Fruit fly (Drosophila melanogaster) whole organism, embryonic: ENCODE measurements around the gene CG1233.
A peak's percentile ranks its signal among the peaks of the same experiment; 100 is the strongest.

Source experiments
- Atf6 ChIP-seq: fragments of 200-800 bp; sonication (Bioruptor generic); IDR thresholded peaks from 2 replicates; pipeline ENCODE4 v1.3.6; 2022; ENCODE audit warnings: missing biosample characterization, missing genetic modification characterization
- Bdp1 ChIP-seq: fragments of 200-800 bp; sonication (Bioruptor generic); optimal IDR thresholded peaks from 3 replicates; lab custom pipeline; 2016; ENCODE audit warnings: missing biosample characterization, missing genetic modification characterization
- Bgb ChIP-seq: fragments of 200-800 bp; sonication (Bioruptor generic); IDR thresholded peaks from 2 replicates; pipeline ENCODE4 v1.3.6; 2022; ENCODE audit warnings: missing biosample characterization, missing genetic modification characterization; ENCODE audit not compliant: partially characterized antibody
- CG10267 ChIP-seq: fragments of 200-800 bp; sonication (Bioruptor generic); optimal IDR thresholded peaks from 2 replicates; lab custom pipeline; 2018; ENCODE audit warnings: missing biosample characterization, mild to moderate bottlenecking, missing genetic modification characterization, moderate library complexity
- CG10431 ChIP-seq: fragments of 200-800 bp; sonication (Bioruptor generic); optimal IDR thresholded peaks from 3 replicates; lab custom pipeline; 2018; ENCODE audit warnings: missing biosample characterization, mild to moderate bottlenecking, missing genetic modification characterization
- CG10565 ChIP-seq: fragments of 200-800 bp; sonication (Bioruptor generic); optimal IDR thresholded peaks from 3 replicates; lab custom pipeline; 2016; ENCODE audit warnings: missing biosample characterization, mild to moderate bottlenecking, missing genetic modification characterization
- CG12104 ChIP-seq: fragments of 200-800 bp; sonication (Bioruptor generic); optimal IDR thresholded peaks from 3 replicates; lab custom pipeline; 2016; ENCODE audit warnings: missing biosample characterization, missing genetic modification characterization
- CG12659 ChIP-seq: fragments of 200-800 bp; sonication (Bioruptor generic); optimal IDR thresholded peaks from 3 replicates; lab custom pipeline; 2017; ENCODE audit warnings: mild to moderate bottlenecking, missing biosample characterization, missing genetic modification reagents, missing genetic modification characterization
- CG13123 ChIP-seq: fragments of 200-800 bp; sonication (Bioruptor generic); optimal IDR thresholded peaks from 2 replicates; lab custom pipeline; 2016; ENCODE audit warnings: missing biosample characterization, missing genetic modification characterization
- CG14441 ChIP-seq: fragments of 200-800 bp; sonication (Bioruptor generic); IDR thresholded peaks from 2 replicates; pipeline ENCODE4 v1.3.6; 2022; ENCODE audit warnings: missing biosample characterization, missing genetic modification characterization
- CG14860 ChIP-seq: fragments of 200-800 bp; sonication (Bioruptor generic); IDR thresholded peaks from 3 replicates; pipeline ENCODE4 v1.3.6; 2022; ENCODE audit warnings: missing biosample characterization, missing genetic modification characterization; ENCODE audit not compliant: partially characterized antibody
- CG17802 ChIP-seq: fragments of 200-800 bp; sonication (Bioruptor generic); optimal IDR thresholded peaks from 2 replicates; lab custom pipeline; 2018; ENCODE audit warnings: missing biosample characterization, mild to moderate bottlenecking, missing genetic modification characterization, moderate library complexity
- CG1792 ChIP-seq: fragments of 200-800 bp; sonication (Bioruptor generic); optimal IDR thresholded peaks from 2 replicates; lab custom pipeline; 2016; ENCODE audit warnings: missing biosample characterization, missing genetic modification characterization
- CG2120 ChIP-seq: fragments of 200-800 bp; sonication (Bioruptor generic); optimal IDR thresholded peaks from 3 replicates; lab custom pipeline; 2016; ENCODE audit warnings: missing biosample characterization, missing genetic modification characterization
- CG5245 ChIP-seq: fragments of 200-800 bp; sonication (Bioruptor generic); optimal IDR thresholded peaks from 3 replicates; lab custom pipeline; 2016; ENCODE audit warnings: missing biosample characterization, missing genetic modification characterization
- CG6791 ChIP-seq: fragments of 200-800 bp; sonication (Bioruptor generic); IDR thresholded peaks from 3 replicates; pipeline ENCODE4 v1.3.6; 2022; ENCODE audit warnings: missing biosample characterization, missing genetic modification characterization; ENCODE audit not compliant: partially characterized antibody
- CG7745 ChIP-seq: fragments of 200-800 bp; sonication (Bioruptor generic); optimal IDR thresholded peaks from 2 replicates; lab custom pipeline; 2018; ENCODE audit warnings: missing biosample characterization, mild to moderate bottlenecking, missing genetic modification characterization, moderate library complexity
- CG7987 ChIP-seq: fragments of 200-800 bp; sonication (Bioruptor generic); optimal IDR thresholded peaks from 2 replicates; lab custom pipeline; 2018; ENCODE audit warnings: missing biosample characterization, mild to moderate bottlenecking, missing genetic modification characterization, moderate library complexity
- CG8765 ChIP-seq: fragments of 200-800 bp; sonication (Bioruptor generic); IDR thresholded peaks from 2 replicates; pipeline ENCODE4 v1.3.6; 2022; ENCODE audit warnings: missing biosample characterization, missing genetic modification characterization
- CG9215 ChIP-seq: fragments of 200-800 bp; sonication (Bioruptor generic); IDR thresholded peaks from 2 replicates; pipeline ENCODE4 v1.3.6; 2022; ENCODE audit warnings: missing biosample characterization, missing genetic modification characterization
- CrebB ChIP-seq: fragments of 200-800 bp; sonication (Bioruptor generic); optimal IDR thresholded peaks from 3 replicates; lab custom pipeline; 2018; ENCODE audit warnings: missing biosample characterization, mild to moderate bottlenecking, missing genetic modification characterization
- Doc2 ChIP-seq: fragments of 200-800 bp; sonication (Bioruptor generic); IDR thresholded peaks from 2 replicates; pipeline ENCODE4 v1.3.6; 2022; ENCODE audit warnings: missing biosample characterization, missing genetic modification characterization
- Elba2 ChIP-seq: fragments of 200-800 bp; sonication (Bioruptor generic); optimal IDR thresholded peaks from 3 replicates; lab custom pipeline; 2016; ENCODE audit warnings: missing biosample characterization, missing genetic modification characterization
- Lhr ChIP-seq: fragments of 200-800 bp; sonication (Bioruptor generic); optimal IDR thresholded peaks from 3 replicates; lab custom pipeline; 2017; ENCODE audit warnings: mild to moderate bottlenecking, missing biosample characterization, missing genetic modification reagents, missing genetic modification characterization
- Lim3 ChIP-seq: fragments of 200-800 bp; sonication (Bioruptor generic); IDR thresholded peaks from 2 replicates; pipeline ENCODE4 v1.3.6; 2022; ENCODE audit warnings: missing biosample characterization, missing genetic modification characterization
- MESR4 ChIP-seq: fragments of 200-800 bp; sonication (Bioruptor generic); optimal IDR thresholded peaks from 2 replicates; lab custom pipeline; 2018; ENCODE audit warnings: missing biosample characterization, mild to moderate bottlenecking, missing genetic modification characterization, moderate library complexity
- Nf-YC ChIP-seq: fragments of 200-800 bp; optimal IDR thresholded peaks from 3 replicates; lab custom pipeline; 2019; ENCODE audit warnings: missing biosample characterization, mild to moderate bottlenecking, missing genetic modification characterization, moderate library complexity
- al ChIP-seq: fragments of 200-800 bp; sonication (Bioruptor generic); IDR thresholded peaks from 2 replicates; pipeline ENCODE4 v1.3.6; 2022; ENCODE audit warnings: missing biosample characterization, missing genetic modification characterization
- corto ChIP-seq: fragments of 200-800 bp; sonication (Bioruptor generic); optimal IDR thresholded peaks from 2 replicates; lab custom pipeline; 2016; ENCODE audit warnings: missing biosample characterization, mild to moderate bottlenecking, missing genetic modification characterization, moderate library complexity
- ems ChIP-seq: fragments of 200-800 bp; sonication (Bioruptor generic); optimal IDR thresholded peaks from 3 replicates; lab custom pipeline; 2016; ENCODE audit warnings: missing biosample characterization, missing genetic modification characterization
- fd102C ChIP-seq: fragments of 200-800 bp; sonication (Bioruptor generic); optimal IDR thresholded peaks from 2 replicates; lab custom pipeline; 2018; ENCODE audit warnings: missing biosample characterization, mild to moderate bottlenecking, missing genetic modification characterization, moderate library complexity
- fu2 ChIP-seq: fragments of 200-800 bp; sonication (Bioruptor generic); optimal IDR thresholded peaks from 2 replicates; lab custom pipeline; 2016; ENCODE audit warnings: missing biosample characterization, missing genetic modification characterization
- ham ChIP-seq: fragments of 200-800 bp; sonication (Bioruptor generic); IDR thresholded peaks from 2 replicates; pipeline ENCODE4 v1.3.6; 2022; ENCODE audit warnings: missing biosample characterization, missing genetic modification characterization
- kah ChIP-seq: fragments of 200-800 bp; sonication (Bioruptor generic); optimal IDR thresholded peaks from 2 replicates; lab custom pipeline; 2018; ENCODE audit warnings: missing biosample characterization, mild to moderate bottlenecking, missing genetic modification characterization
- ken ChIP-seq: fragments of 200-800 bp; sonication (Bioruptor generic); IDR thresholded peaks from 3 replicates; pipeline ENCODE4 v1.3.6; 2022; ENCODE audit warnings: missing biosample characterization, missing genetic modification characterization
- knrl ChIP-seq: fragments of 200-800 bp; sonication (Bioruptor generic); IDR thresholded peaks from 3 replicates; pipeline ENCODE4 v1.3.6; 2022; ENCODE audit warnings: missing biosample characterization, missing genetic modification characterization; ENCODE audit not compliant: partially characterized antibody
- lab ChIP-seq: fragments of 200-800 bp; sonication (Bioruptor generic); optimal IDR thresholded peaks from 3 replicates; lab custom pipeline; 2017; ENCODE audit warnings: missing biosample characterization, missing genetic modification characterization, mild to moderate bottlenecking, moderate library complexity, missing genetic modification reagents
- lbe ChIP-seq: fragments of 200-800 bp; sonication (Bioruptor generic); optimal IDR thresholded peaks from 2 replicates; lab custom pipeline; 2016; ENCODE audit warnings: missing biosample characterization, mild to moderate bottlenecking, missing genetic modification characterization
- nau ChIP-seq: fragments of 200-800 bp; sonication (Bioruptor generic); optimal IDR thresholded peaks from 3 replicates; lab custom pipeline; 2017; ENCODE audit warnings: missing biosample characterization, mild to moderate bottlenecking, missing genetic modification characterization, missing genetic modification reagents
- pho ChIP-seq: fragments of 200-800 bp; sonication (Bioruptor generic); optimal IDR thresholded peaks from 2 replicates; lab custom pipeline; 2016; ENCODE audit warnings: missing biosample characterization, missing genetic modification characterization
- pros ChIP-seq: fragments of 200-800 bp; sonication (Bioruptor generic); optimal IDR thresholded peaks from 3 replicates; lab custom pipeline; 2019; ENCODE audit warnings: missing biosample characterization, mild to moderate bottlenecking, missing genetic modification characterization, moderate library complexity
- salm ChIP-seq: fragments of 200-800 bp; sonication (Bioruptor generic); optimal IDR thresholded peaks from 2 replicates; lab custom pipeline; 2018; ENCODE audit warnings: missing biosample characterization, mild to moderate bottlenecking, missing genetic modification characterization
- so ChIP-seq: fragments of 200-800 bp; sonication (Bioruptor generic); IDR thresholded peaks from 3 replicates; pipeline ENCODE4 v1.3.6; 2022; ENCODE audit warnings: missing biosample characterization, missing genetic modification characterization
- stwl ChIP-seq: fragments of 200-800 bp; sonication (Bioruptor generic); optimal IDR thresholded peaks from 3 replicates; lab custom pipeline; 2018; ENCODE audit warnings: missing biosample characterization, mild to moderate bottlenecking, missing genetic modification characterization, moderate library complexity
- tll ChIP-seq, 2 experiments: fragments of 200-800 bp in 1 of 2; fragments of >200 bp in 1 of 2; sonication (Bioruptor generic) in 1 of 2; optimal IDR thresholded peaks; 2 replicates each; lab custom pipeline; 2017 to 2019; ENCODE audit warnings: missing biosample characterization in 2 of 2, missing genetic modification characterization in 2 of 2, mild to moderate bottlenecking in 1 of 2, moderate library complexity in 1 of 2
- unpg ChIP-seq: fragments of 200-800 bp; sonication (Bioruptor generic); optimal IDR thresholded peaks from 3 replicates; lab custom pipeline; 2018; ENCODE audit warnings: missing biosample characterization, mild to moderate bottlenecking, missing genetic modification characterization, moderate library complexity
- wek ChIP-seq: fragments of 200-800 bp; sonication (Bioruptor generic); optimal IDR thresholded peaks from 3 replicates; lab custom pipeline; 2018; ENCODE audit warnings: missing biosample characterization, mild to moderate bottlenecking, missing genetic modification characterization, moderate library complexity

Gene CG1233

dm6 chr3L:346656-347640 lies 14.3 kb upstream of the CG1233 start, which contains the start of gene mth (continued):
- peak; percentile 81 for TF ChIP-seq stwl
- TF ChIP-seq Bdp1 (GFP tag; lab: Kevin White, UChicago), result peak; percentile 29
- no peak for TF ChIP-seq Doc2 (GFP tag; lab: Robert Waterston, UW)
- peak; percentile 38 for TF ChIP-seq Lhr (GFP tag; lab: Kevin White, UChicago)
- no peak; the same call in 1 of the 2 replicates for TF ChIP-seq CG9215
- peak; percentile 48 for TF ChIP-seq CG12104 (GFP tag; lab: Kevin White, UChicago)
- TF ChIP-seq CrebB (tag; lab: Kevin White, UChicago), result no peak
- peak; percentile 24 for TF ChIP-seq Nf-YC
- peak; percentile 92 for TF ChIP-seq CG17802 (tag; lab: Kevin White, UChicago)
- peak; percentile 54 for TF ChIP-seq fu2 (GFP tag; lab: Kevin White, UChicago)
- TF ChIP-seq ham (GFP tag; lab: Robert Waterston, UW), result no peak
- no peak for TF ChIP-seq nau (GFP tag; lab: Kevin White, UChicago)
- TF ChIP-seq lab (GFP tag; lab: Kevin White, UChicago), result peak; percentile 8
- no peak for TF ChIP-seq CG10565
- TF ChIP-seq al (GFP tag; lab: Robert Waterston, UW), result peak; percentile 56
- TF ChIP-seq wek (GFP tag; lab: Kevin White, UChicago), result no peak
- TF ChIP-seq CG13123, result peak; percentile 5
- TF ChIP-seq CG5245 (GFP tag; lab: Kevin White, UChicago), result no peak
- TF ChIP-seq tll (GFP tag; optimal IDR thresholded peaks at IDR 0.05; lab: Kevin White, UChicago), result peak in 1 of 2 experiments; percentile 90
- peak; percentile 87 for TF ChIP-seq CG12659 (GFP tag; lab: Kevin White, UChicago)
- peak; percentile 96 for TF ChIP-seq CG6791 (GFP tag; lab: Robert Waterston, UW)
- TF ChIP-seq kah (GFP tag; lab: Kevin White, UChicago), result no peak
- TF ChIP-seq CG2120 (GFP tag; lab: Kevin White, UChicago), result peak; percentile 66
- no peak; the same call in 1 of the 2 replicates for TF ChIP-seq Atf6 (GFP tag; lab: Robert Waterston, UW)
- no peak for TF ChIP-seq CG7987 (GFP tag; lab: Kevin White, UChicago)
- TF ChIP-seq ems (GFP tag; lab: Kevin White, UChicago), result peak; percentile 45
- TF ChIP-seq Lim3 (GFP tag; lab: Robert Waterston, UW), result no peak
- peak; percentile 70 for TF ChIP-seq CG10267 (tag; lab: Kevin White, UChicago)
- no peak for TF ChIP-seq CG7745
- TF ChIP-seq CG1792 (GFP tag; lab: Kevin White, UChicago), result peak; percentile 60
- peak; percentile 100 for TF ChIP-seq CG14860 (GFP tag; lab: Robert Waterston, UW)
- peak; percentile 58 for TF ChIP-seq corto
- TF ChIP-seq Bgb (GFP tag; lab: Robert Waterston, UW), result peak; percentile 94
- TF ChIP-seq Elba2 (GFP tag; lab: Kevin White, UChicago), result no peak
- TF ChIP-seq salm (tag; lab: Kevin White, UChicago), result no peak
- TF ChIP-seq knrl (GFP tag; lab: Robert Waterston, UW), result peak; percentile 100
- TF ChIP-seq pho, result peak; percentile 58
- TF ChIP-seq unpg (GFP tag; lab: Kevin White, UChicago), result no peak
- peak; percentile 64 for TF ChIP-seq MESR4
- TF ChIP-seq fd102C (GFP tag; lab: Kevin White, UChicago), result no peak
- peak; percentile 52; the same call in 1 of the 2 replicates for TF ChIP-seq CG14441
- TF ChIP-seq pros, result no peak
- no peak for TF ChIP-seq so (GFP tag; lab: Robert Waterston, UW)
- peak; percentile 23; the same call in 1 of the 2 replicates for TF ChIP-seq CG8765 (GFP tag; lab: Robert Waterston, UW)
- no peak for TF ChIP-seq lbe
- peak; percentile 10 for TF ChIP-seq CG10431 (GFP tag; lab: Kevin White, UChicago)
- peak; percentile 58; the same call in 1 of the 3 replicates for TF ChIP-seq ken
